Worm (Caenorhabditis elegans) whole organism, L4 larva: Measurements from ENCODE around the gene F21G4.5.

ENCODE experiments used
- Y75B8A.6 ChIP-seq: fragments of 200-800 bp; sonication (Bioruptor generic); IDR thresholded peaks from 2 replicates; pipeline ENCODE4 v1.3.6; 2022; ENCODE audit warnings: missing genetic modification reagents, missing genetic modification characterization, missing compliant biosample characterization
- aha-1 ChIP-seq: fragments of 150-350 bp; peaks from one replicate; lab custom pipeline; 2014; ENCODE audit warnings: missing biosample characterization, missing genetic modification characterization
- ama-1 ChIP-seq: fragments of 150-350 bp; optimal IDR thresholded peaks from 2 replicates; lab custom pipeline; 2014; ENCODE audit warnings: inconsistent platforms, mixed read lengths
- ceh-62 ChIP-seq: sonication (generic microtip); optimal IDR thresholded peaks from 2 replicates; lab custom pipeline; 2017; ENCODE audit warnings: missing biosample characterization, missing genetic modification characterization
- daf-16 ChIP-seq, 3 experiments: sonication (generic microtip); optimal IDR thresholded peaks; 2 replicates each; lab custom pipeline; 2016 to 2017; ENCODE audit warnings: missing genetic modification characterization in 3 of 3, missing genetic modification reagents in 3 of 3, mild to moderate bottlenecking in 2 of 3, missing compliant biosample characterization in 2 of 3, missing biosample characterization in 1 of 3, moderate library complexity in 1 of 3
- dmd-6 ChIP-seq: fragments of 200-800 bp; sonication (Bioruptor generic); IDR thresholded peaks from 2 replicates; pipeline ENCODE4 v1.3.6; 2022; ENCODE audit warnings: missing genetic modification reagents, missing genetic modification characterization, missing compliant biosample characterization
- egl-27 ChIP-seq: sonication (generic microtip); optimal IDR thresholded peaks from 3 replicates; lab custom pipeline; 2017; ENCODE audit warnings: missing biosample characterization, missing genetic modification reagents, missing genetic modification characterization
- egl-43 ChIP-seq: fragments of 200-800 bp; sonication (Bioruptor generic); IDR thresholded peaks from 2 replicates; pipeline ENCODE4 v1.3.6; 2022; ENCODE audit warnings: missing genetic modification reagents, missing genetic modification characterization, missing compliant biosample characterization
- fkh-10 ChIP-seq: fragments of 150-350 bp; optimal IDR thresholded peaks from 2 replicates; lab custom pipeline; 2014; ENCODE audit warnings: missing biosample characterization, missing genetic modification reagents, missing genetic modification characterization
- fos-1 ChIP-seq: fragments of 150-350 bp; optimal IDR thresholded peaks from 2 replicates; lab custom pipeline; 2014; ENCODE audit warnings: missing biosample characterization, missing genetic modification characterization
- hlh-11 ChIP-seq: fragments of 200-800 bp; sonication (Bioruptor generic); optimal IDR thresholded peaks from 2 replicates; lab custom pipeline; 2018; ENCODE audit warnings: mild to moderate bottlenecking, missing genetic modification characterization, missing compliant biosample characterization
- lin-13 ChIP-seq: fragments of 150-350 bp; optimal IDR thresholded peaks from 2 replicates; lab custom pipeline; 2014; ENCODE audit warnings: missing biosample characterization, missing genetic modification reagents, missing genetic modification characterization
- lin-29 ChIP-seq: fragments of 200-800 bp; sonication (Bioruptor generic); IDR thresholded peaks from 2 replicates; pipeline ENCODE4 v1.3.6; 2022; ENCODE audit warnings: missing genetic modification reagents, missing genetic modification characterization, missing compliant biosample characterization
- lin-38 ChIP-seq: fragments of 200-800 bp; sonication (Bioruptor generic); IDR thresholded peaks from 2 replicates; pipeline ENCODE4 v1.3.6; 2022; ENCODE audit warnings: missing genetic modification reagents, missing genetic modification characterization, missing compliant biosample characterization
- lin-39 ChIP-seq: fragments of 150-350 bp; optimal IDR thresholded peaks from 2 replicates; lab custom pipeline; 2014; ENCODE audit warnings: missing biosample characterization, missing genetic modification reagents, missing genetic modification characterization
- mdt-29 ChIP-seq: fragments of 200-800 bp; sonication (Bioruptor generic); IDR thresholded peaks from 2 replicates; pipeline ENCODE4 v1.3.6; 2022; ENCODE audit warnings: missing genetic modification reagents, missing genetic modification characterization, missing compliant biosample characterization
- mep-1 ChIP-seq: fragments of 150-350 bp; sonication (generic microtip); optimal IDR thresholded peaks from 3 replicates; lab custom pipeline; 2014; ENCODE audit warnings: missing biosample characterization, missing genetic modification characterization
- nhr-10 ChIP-seq: fragments of 150-350 bp; optimal IDR thresholded peaks from 2 replicates; lab custom pipeline; 2014; ENCODE audit warnings: missing biosample characterization, missing genetic modification characterization
- nhr-102 ChIP-seq: sonication (generic microtip); optimal IDR thresholded peaks from 2 replicates; lab custom pipeline; 2016; ENCODE audit warnings: mild to moderate bottlenecking, missing genetic modification characterization, moderate library complexity, missing compliant biosample characterization
- nhr-11 ChIP-seq: fragments of 150-350 bp; optimal IDR thresholded peaks from 2 replicates; lab custom pipeline; 2014; ENCODE audit warnings: missing biosample characterization, missing genetic modification characterization
- nhr-111 ChIP-seq: fragments of 200-800 bp; sonication (Bioruptor generic); optimal IDR thresholded peaks from 2 replicates; lab custom pipeline; 2018; ENCODE audit warnings: mild to moderate bottlenecking, missing genetic modification characterization, missing compliant biosample characterization
- nhr-42 ChIP-seq: fragments of 200-800 bp; sonication (Bioruptor generic); IDR thresholded peaks from 2 replicates; pipeline ENCODE4 v1.3.6; 2022; ENCODE audit warnings: missing genetic modification characterization, missing compliant biosample characterization
- nhr-48 ChIP-seq: sonication (generic microtip); optimal IDR thresholded peaks from 2 replicates; lab custom pipeline; 2016; ENCODE audit warnings: mild to moderate bottlenecking, missing genetic modification characterization, missing compliant biosample characterization
- nhr-77 ChIP-seq: fragments of 150-350 bp; optimal IDR thresholded peaks from 2 replicates; lab custom pipeline; 2014; ENCODE audit warnings: missing biosample characterization, missing genetic modification characterization
- pqm-1 ChIP-seq: sonication (generic microtip); optimal IDR thresholded peaks from 2 replicates; lab custom pipeline; 2017; ENCODE audit warnings: missing biosample characterization, missing genetic modification characterization
- rbr-2 ChIP-seq: sonication (generic microtip); optimal IDR thresholded peaks from 2 replicates; lab custom pipeline; 2016; ENCODE audit warnings: missing genotype, missing genetic modification characterization, missing compliant biosample characterization
- sdz-12 ChIP-seq: fragments of 200-800 bp; sonication (Bioruptor generic); optimal IDR thresholded peaks from 2 replicates; lab custom pipeline; 2018; ENCODE audit warnings: mild to moderate bottlenecking, missing genetic modification characterization, missing compliant biosample characterization
- set-16 ChIP-seq: fragments of 200-800 bp; sonication (Bioruptor generic); IDR thresholded peaks from 2 replicates; pipeline ENCODE4 v1.3.6; 2022; ENCODE audit warnings: missing genetic modification reagents, missing genetic modification characterization, missing compliant biosample characterization
- snpc-1.2 ChIP-seq: fragments of 200-800 bp; sonication (Bioruptor generic); IDR thresholded peaks from 2 replicates; pipeline ENCODE4 v1.3.6; 2022; ENCODE audit warnings: missing genetic modification reagents, missing genetic modification characterization, missing compliant biosample characterization
- tag-97 ChIP-seq: fragments of 200-800 bp; sonication (Bioruptor generic); IDR thresholded peaks from 2 replicates; pipeline ENCODE4 v1.3.6; 2022; ENCODE audit warnings: missing genetic modification characterization, missing compliant biosample characterization
- unc-39 ChIP-seq: sonication (generic microtip); optimal IDR thresholded peaks from 2 replicates; lab custom pipeline; 2017; ENCODE audit warnings: missing biosample characterization, missing genetic modification characterization
- vab-7 ChIP-seq: fragments of 200-800 bp; sonication (Bioruptor generic); IDR thresholded peaks from 2 replicates; pipeline ENCODE4 v1.3.6; 2022; ENCODE audit warnings: missing genetic modification reagents, missing genetic modification characterization, missing compliant biosample characterization
- zfp-2 ChIP-seq: sonication (generic microtip); optimal IDR thresholded peaks from 2 replicates; lab custom pipeline; 2016; ENCODE audit warnings: mild to moderate bottlenecking, missing genetic modification characterization, missing compliant biosample characterization
- zip-11 ChIP-seq: fragments of 200-800 bp; sonication (Bioruptor generic); IDR thresholded peaks from 2 replicates; pipeline ENCODE4 v1.3.6; 2022; ENCODE audit warnings: missing genetic modification characterization, missing compliant biosample characterization
- zip-2 ChIP-seq: fragments of 150-350 bp; optimal IDR thresholded peaks from 2 replicates; lab custom pipeline; 2014; ENCODE audit warnings: missing biosample characterization, missing genetic modification characterization

Gene F21G4.5

DNA sequence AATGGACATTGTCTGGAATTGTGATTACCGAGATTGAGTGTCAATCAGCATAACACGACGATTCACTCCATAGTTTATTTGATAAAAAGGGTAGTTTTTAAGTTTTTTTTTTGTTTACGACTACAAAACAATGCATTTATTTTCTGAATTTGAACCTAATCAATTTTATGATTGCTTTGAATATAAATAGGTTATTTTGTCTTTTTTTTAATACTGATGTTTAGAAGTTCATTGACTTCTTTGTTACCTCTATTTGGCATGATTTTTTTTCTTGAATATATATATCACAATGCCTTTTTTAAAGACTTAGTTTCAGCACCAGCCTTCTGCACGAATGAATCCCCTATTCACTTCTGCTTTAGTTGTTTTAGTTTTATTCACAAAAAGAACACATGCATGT lies 36.4 kb upstream of the F21G4.5 start, which contains the start of gene R07B1.13:
Gene R07B1.13 (plus strand): TSS at position 301 of the 400 bp plus-strand sequence.
- TF ChIP-seq zip-2 (tag; lab: Kevin White, UChicago) (no peak), fos-1 (tag; lab: Kevin White, UChicago) (no peak), Y75B8A.6 (GFP tag; lab: Robert Waterston, UW) (no peak), nhr-102 (tag; lab: Kevin White, UChicago) (no peak), nhr-42 (GFP tag; lab: Robert Waterston, UW) (no peak), ceh-62 (no peak), set-16 (no peak), rbr-2 (tag; lab: Kevin White, UChicago) (no peak), lin-13 (no peak), lin-38 (no peak), zip-11 (GFP tag; lab: Robert Waterston, UW) (no peak), nhr-48 (tag; lab: Kevin White, UChicago) (no peak), ama-1 (lab: Kevin White, UChicago) (no peak)

DNA sequence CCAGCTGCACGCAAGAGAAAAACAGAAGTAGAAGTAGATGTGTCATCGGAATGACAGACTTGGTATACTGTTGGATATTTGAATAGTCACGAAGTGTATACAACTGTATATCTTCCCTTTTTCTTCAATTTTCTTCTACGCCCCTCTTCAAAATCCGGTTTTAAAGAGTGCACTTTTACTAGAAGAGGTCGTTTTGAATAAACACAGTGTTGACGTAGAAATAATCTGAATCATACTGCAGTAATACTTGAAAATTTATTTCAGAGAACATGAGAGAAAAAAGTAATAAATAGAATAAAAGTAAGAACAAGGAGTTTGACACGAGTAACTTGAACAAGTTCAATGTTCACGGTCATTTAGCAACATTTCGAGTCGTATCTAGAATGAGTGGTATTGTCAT lies 33.4 kb upstream of the F21G4.5 start, which contains the start of gene R07B1.8:
Gene R07B1.8 (minus strand): TSS at position 101 of the 400 bp plus-strand sequence.
- no peak for TF ChIP-seq nhr-11 (tag; lab: Kevin White, UChicago)
- TF ChIP-seq ama-1 (lab: Kevin White, UChicago): no peak
- no peak for TF ChIP-seq egl-27 (tag; lab: Kevin White, UChicago)
- TF ChIP-seq egl-43 (GFP tag; lab: Robert Waterston, UW): no peak
- TF ChIP-seq nhr-77 (tag; lab: Kevin White, UChicago): no peak
- TF ChIP-seq unc-39 (tag; lab: Kevin White, UChicago): no peak

DNA sequence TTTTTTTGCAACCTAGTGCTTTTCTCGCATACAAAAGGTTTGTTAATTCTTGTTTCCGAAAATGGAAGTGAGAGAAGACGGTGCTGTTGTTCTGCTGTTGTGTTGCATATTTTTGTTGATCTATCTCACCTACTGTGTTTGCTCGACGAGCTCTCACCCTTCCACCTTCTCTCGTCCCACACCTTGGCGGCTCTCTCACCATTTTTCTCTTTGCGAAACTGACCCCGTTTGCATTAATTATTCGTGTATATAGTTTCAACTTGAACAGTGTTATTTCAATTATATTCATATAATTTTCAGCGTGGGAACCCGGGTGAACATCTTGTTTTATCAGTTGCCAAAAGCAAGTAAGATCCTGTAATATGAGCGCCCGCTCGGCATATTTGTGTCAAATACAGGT lies 28.8 kb upstream of the F21G4.5 start, which contains the start of gene R07B1.9:
Gene R07B1.9 (plus strand): TSS at position 301 of the 400 bp plus-strand sequence.
- no peak for TF ChIP-seq fkh-10 (GFP tag; lab: Kevin White, UChicago)
- peak; percentile 31 for TF ChIP-seq aha-1

DNA sequence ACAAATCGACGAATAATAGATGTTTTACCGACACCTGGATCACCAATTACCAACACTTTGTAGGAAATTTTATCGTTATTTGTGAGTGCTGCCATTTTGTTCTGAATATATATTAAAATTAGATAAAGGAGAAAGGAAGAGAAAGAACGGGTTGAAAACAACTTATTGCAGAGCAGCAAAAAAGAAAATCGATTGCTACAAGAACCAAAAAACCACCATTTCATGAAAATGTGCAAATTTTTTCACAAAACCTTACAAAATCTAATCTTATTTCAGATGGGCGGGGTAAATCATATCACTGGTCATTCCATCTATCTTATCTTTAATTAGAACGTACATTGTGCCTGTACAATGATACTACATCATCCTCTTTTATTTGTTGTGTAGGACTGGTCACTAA lies 23.8 kb upstream of the F21G4.5 start, which contains the start of gene glo-1:
Gene glo-1 (minus strand): TSS at position 101 of the 400 bp plus-strand sequence.
- TF ChIP-seq lin-39 (tag; lab: Kevin White, UChicago): no peak
- no peak for TF ChIP-seq nhr-10 (tag; lab: Kevin White, UChicago)
- TF ChIP-seq zfp-2 (tag; lab: Kevin White, UChicago): no peak
- TF ChIP-seq mep-1 (tag; lab: Kevin White, UChicago): no peak
- no peak for TF ChIP-seq mdt-29
- no peak for TF ChIP-seq tag-97 (GFP tag; lab: Robert Waterston, UW)
- no peak for TF ChIP-seq sdz-12 (GFP tag; lab: Kevin White, UChicago)
- TF ChIP-seq nhr-111 (GFP tag; lab: Kevin White, UChicago): no peak
- no peak for TF ChIP-seq lin-29 (GFP tag; lab: Robert Waterston, UW)

DNA sequence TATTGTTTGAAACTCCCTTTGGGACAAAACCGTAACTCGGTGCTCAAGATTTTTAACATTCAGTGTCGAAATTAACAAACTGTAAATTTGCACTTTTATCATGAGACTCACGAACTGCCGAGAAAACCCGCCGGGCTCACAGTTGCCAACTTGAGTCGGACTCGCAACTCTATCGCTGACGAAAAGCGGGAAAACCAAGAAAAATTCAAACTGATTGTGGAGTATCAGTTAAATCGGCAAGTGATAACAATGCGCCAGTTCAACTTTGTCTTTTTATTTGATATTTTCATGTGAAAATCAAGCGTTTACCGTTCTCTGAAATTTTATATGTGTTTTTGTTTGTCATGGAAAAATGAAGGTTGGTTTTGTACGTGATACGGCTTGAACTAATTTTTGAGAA lies 23.4 kb upstream of the F21G4.5 start:
- peak; percentile 56 for TF ChIP-seq dmd-6 (GFP tag; lab: Robert Waterston, UW)
- TF ChIP-seq vab-7: no peak
- peak; percentile 59 for TF ChIP-seq pqm-1 (tag; lab: Kevin White, UChicago)
- TF ChIP-seq daf-16 (GFP tag; optimal IDR thresholded peaks at IDR 0.05; lab: Kevin White, UChicago): no peak
- peak; percentile 76 for TF ChIP-seq daf-16 (tag; optimal IDR thresholded peaks at IDR 0.05; lab: Kevin White, UChicago)
- peak; percentile 46 for TF ChIP-seq hlh-11 (tag; lab: Kevin White, UChicago)
- no peak for TF ChIP-seq snpc-1.2 (GFP tag; lab: Robert Waterston, UW)
- TF ChIP-seq, all 104 proteins: peak for 4
